Worm (Caenorhabditis elegans) whole organism, L1 larva: ENCODE results near the gene F10A3.12.

Experiments used
- C04F5.9 ChIP-seq: sonication (generic microtip); optimal IDR thresholded peaks from 2 replicates; lab custom pipeline; 2016; ENCODE audit warnings: missing genetic modification characterization, missing compliant biosample characterization
- aha-1 ChIP-seq: fragments of 150-350 bp; optimal IDR thresholded peaks from 2 replicates; lab custom pipeline; 2014; ENCODE audit warnings: missing biosample characterization, missing genetic modification characterization
- blmp-1 ChIP-seq: fragments of 150-350 bp; optimal IDR thresholded peaks from 2 replicates; lab custom pipeline; 2014; ENCODE audit warnings: missing biosample characterization, missing genetic modification characterization
- efl-1 ChIP-seq, 4 experiments: fragments of 150-350 bp; optimal IDR thresholded peaks in 3 of 4; peaks in 1 of 4; 1 replicate in 1 of 4; 2 replicates in 3 of 4; lab custom pipeline; 2014; ENCODE audit warnings: missing biosample characterization in 2 of 4, missing genetic modification characterization in 2 of 4, missing genetic modification reagents in 2 of 4
- egl-13 ChIP-seq: sonication (generic microtip); optimal IDR thresholded peaks from 2 replicates; lab custom pipeline; 2016; ENCODE audit warnings: missing genotype, missing genetic modification reagents, missing genetic modification characterization, missing compliant biosample characterization
- hlh-17 ChIP-seq: fragments of 200-800 bp; sonication (Bioruptor generic); optimal IDR thresholded peaks from 2 replicates; lab custom pipeline; 2018; ENCODE audit warnings: missing genetic modification characterization, mild to moderate bottlenecking, missing compliant biosample characterization, moderate library complexity, borderline replicate concordance
- lin-15B ChIP-seq: fragments of 150-350 bp; sonication (generic microtip); optimal IDR thresholded peaks from 3 replicates; lab custom pipeline; 2014; ENCODE audit warnings: missing biosample characterization, missing genetic modification characterization
- lin-35 ChIP-seq, 2 experiments: fragments of 150-350 bp; optimal IDR thresholded peaks; 2 replicates each; lab custom pipeline; 2014; ENCODE audit warnings: missing biosample characterization in 2 of 2, missing genetic modification characterization in 2 of 2, missing genetic modification reagents in 2 of 2
- unc-98 ChIP-seq: fragments of 200-800 bp; sonication (Bioruptor generic); IDR thresholded peaks from 2 replicates; pipeline ENCODE4 v1.3.6; 2022; ENCODE audit warnings: missing genetic modification characterization, missing compliant biosample characterization
- ztf-11 ChIP-seq, 2 experiments: sonication (generic microtip); optimal IDR thresholded peaks; 2 replicates each; lab custom pipeline; 2016 to 2017; ENCODE audit warnings: missing genetic modification characterization in 2 of 2, missing biosample characterization in 1 of 2, missing compliant biosample characterization in 1 of 2

- TF ChIP-seq efl-1 (optimal IDR thresholded peaks at IDR 0.05; lab: Kevin White, UChicago) (no peak), efl-1 (GFP tag; optimal IDR thresholded peaks at IDR 0.05 in 1 of 2; lab: Kevin White, UChicago) (no peak), lin-35 (GFP tag; optimal IDR thresholded peaks at IDR 0.05; lab: Kevin White, UChicago) (no peak), blmp-1 (no peak), egl-13 (no peak), lin-15B (tag; lab: Kevin White, UChicago) (no peak), unc-98 (GFP tag; lab: Robert Waterston, UW) (no peak), aha-1 (tag; lab: Kevin White, UChicago) (no peak), ztf-11 (tag; optimal IDR thresholded peaks at IDR 0.05; lab: Kevin White, UChicago) (no peak), C04F5.9 (tag; lab: Kevin White, UChicago) (no peak), hlh-17 (GFP tag; lab: Kevin White, UChicago) (no peak)
Measured at ce11 chrV:16142371-16142770, 21.4 kb upstream of the F10A3.12 start, which contains the start of gene fbxa-18.
